Fruit fly (Drosophila melanogaster): ENCODE measurements around the gene Nulp1.

DNA sequence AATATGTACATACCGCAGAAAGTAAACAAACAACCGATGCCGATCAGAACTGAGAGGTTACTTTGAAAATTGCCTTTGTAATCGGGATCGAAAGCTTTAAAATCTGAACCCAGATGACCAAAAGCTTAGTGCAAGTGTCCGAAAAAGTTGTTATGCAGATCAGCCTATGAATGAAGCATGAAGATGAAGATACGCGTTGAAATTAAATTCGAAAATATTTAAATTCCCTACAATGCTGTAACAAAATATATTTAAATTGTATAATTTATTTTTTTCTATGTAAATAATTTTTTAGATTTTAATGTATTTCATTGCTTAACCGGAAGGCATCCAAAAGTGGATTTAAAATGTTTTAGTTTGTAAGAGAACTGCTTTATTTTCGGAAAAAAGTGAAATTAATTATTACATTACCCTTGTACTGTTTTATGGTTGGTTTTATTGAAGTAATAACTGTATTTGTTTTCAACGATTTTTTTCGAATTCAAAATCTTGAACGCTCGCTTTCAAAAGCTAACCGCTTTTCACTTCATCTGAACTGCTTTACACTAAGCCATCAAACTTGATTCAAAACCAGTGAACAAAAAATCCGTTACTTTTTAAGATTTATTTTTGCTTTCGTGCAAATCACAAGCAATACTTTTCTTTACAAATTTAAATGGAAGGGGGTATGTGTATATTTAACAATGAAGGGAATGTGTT, 49.7 kb downstream of the Nulp1 start, which contains the start of gene CG43886:
- TF ChIP-seq Dfd (GFP tag; optimal IDR thresholded peaks at IDR 0.05) (no peak), CrebA (GFP tag; optimal IDR thresholded peaks at IDR 0.05; ENCODE audit: borderline replicate concordance) (no peak), h (GFP tag; optimal IDR thresholded peaks at IDR 0.05) (no peak), Abd-B (GFP tag; optimal IDR thresholded peaks at IDR 0.05) (no peak), pan (optimal IDR thresholded peaks at IDR 0.05) (no peak), br (GFP tag; optimal IDR thresholded peaks at IDR 0.05) (no peak), psq (GFP tag; optimal IDR thresholded peaks at IDR 0.05) (no peak), lola (GFP tag; optimal IDR thresholded peaks at IDR 0.05) (no peak)

All from whole organism, wandering third instar larva.